Fruit fly (Drosophila melanogaster): ENCODE data around the gene ND-20.

- no peak for TF ChIP-seq CG12768 (GFP tag; optimal IDR thresholded peaks at IDR 0.05)
- TF ChIP-seq cnc (optimal IDR thresholded peaks at IDR 0.05): no peak
- TF ChIP-seq CG14711 (tag; optimal IDR thresholded peaks at IDR 0.05): no peak
- TF ChIP-seq cic (GFP tag; optimal IDR thresholded peaks at IDR 0.05): no peak
- no peak for TF ChIP-seq ovo (GFP tag; optimal IDR thresholded peaks at IDR 0.05)
- TF ChIP-seq CG33017 (tag; optimal IDR thresholded peaks at IDR 0.05): no peak
These were observed 41.8 kb downstream of the ND-20 start, which contains the start of gene Rrp47 for dm6 chrX:15944735-15945323.
